Worm (Caenorhabditis elegans) whole organism, early embryonic: ENCODE measurements around the gene rpa-1.

Source experiments
- B0310.2 ChIP-seq: sonication (generic microtip); optimal IDR thresholded peaks from 2 replicates; lab custom pipeline; 2016; ENCODE audit warnings: mild to moderate bottlenecking, missing genetic modification characterization, missing compliant biosample characterization
- F13C5.2 ChIP-seq: sonication (generic microtip); optimal IDR thresholded peaks from 2 replicates; lab custom pipeline; 2017; ENCODE audit warnings: mild to moderate bottlenecking, missing genetic modification characterization, inconsistent platforms, missing compliant biosample characterization
- aly-1 ChIP-seq: sonication (generic microtip); optimal IDR thresholded peaks from 2 replicates; lab custom pipeline; 2016; ENCODE audit warnings: missing genetic modification characterization, missing compliant biosample characterization
- ama-1 ChIP-seq: fragments of 150-350 bp; optimal IDR thresholded peaks from 2 replicates; lab custom pipeline; 2014
- ceh-36 ChIP-seq: sonication (generic microtip); optimal IDR thresholded peaks from 2 replicates; lab custom pipeline; 2016; ENCODE audit warnings: missing genetic modification characterization, inconsistent platforms, missing compliant biosample characterization
- ets-7 ChIP-seq: sonication (generic microtip); optimal IDR thresholded peaks from 2 replicates; lab custom pipeline; 2016; ENCODE audit warnings: missing genotype, missing genetic modification characterization, missing compliant biosample characterization
- flt-1 ChIP-seq: fragments of 200-800 bp; sonication (Bioruptor generic); IDR thresholded peaks from 2 replicates; pipeline ENCODE4 v1.3.6; 2022; ENCODE audit warnings: missing genetic modification characterization, missing compliant biosample characterization
- hmbx-1 ChIP-seq: sonication (generic microtip); optimal IDR thresholded peaks from 2 replicates; lab custom pipeline; 2016; ENCODE audit warnings: mild to moderate bottlenecking, missing genetic modification characterization, missing compliant biosample characterization
- tbx-11 ChIP-seq: fragments of 200-800 bp; sonication (Bioruptor generic); IDR thresholded peaks from 2 replicates; pipeline ENCODE4 v1.3.6; 2022; ENCODE audit warnings: missing genetic modification characterization, missing compliant biosample characterization

ce11 chrII:7639036-7639435 is 25.3 kb upstream of the rpa-1 start:
- TF ChIP-seq hmbx-1 (tag; lab: Kevin White, UChicago) (no peak), tbx-11 (GFP tag; lab: Robert Waterston, UW) (no peak), flt-1 (GFP tag; lab: Robert Waterston, UW) (no peak), ama-1 (lab: Kevin White, UChicago) (no peak), F13C5.2 (tag; lab: Kevin White, UChicago) (no peak), aly-1 (tag; lab: Kevin White, UChicago) (no peak), B0310.2 (tag; lab: Kevin White, UChicago) (no peak), ets-7 (tag; lab: Kevin White, UChicago) (no peak), ceh-36 (tag; lab: Kevin White, UChicago) (no peak)
